Fruit fly (Drosophila melanogaster) whole organism, embryonic: ENCODE data around the gene CG7164.
A peak's percentile ranks its signal among the peaks of the same experiment; 100 is the strongest.

Experiments
- Asciz ChIP-seq: fragments of 200-800 bp; sonication (Bioruptor generic); optimal IDR thresholded peaks from 2 replicates; lab custom pipeline; 2017; ENCODE audit warnings: missing biosample characterization, mild to moderate bottlenecking, missing genetic modification characterization, missing genetic modification reagents
- CG1024 ChIP-seq: fragments of 200-800 bp; sonication (Bioruptor generic); IDR thresholded peaks from 2 replicates; pipeline ENCODE4 v1.3.6; 2022; ENCODE audit warnings: missing biosample characterization, missing genetic modification characterization
- CG10366 ChIP-seq: fragments of 200-800 bp; sonication (Bioruptor generic); IDR thresholded peaks from 2 replicates; pipeline ENCODE4 v1.3.6; 2022; ENCODE audit warnings: missing biosample characterization, missing genetic modification characterization
- CG10543 ChIP-seq: fragments of 200-800 bp; sonication (Bioruptor generic); optimal IDR thresholded peaks from 3 replicates; lab custom pipeline; 2017; ENCODE audit warnings: missing biosample characterization, mild to moderate bottlenecking, missing genetic modification characterization, moderate library complexity
- CG13296 ChIP-seq: fragments of 200-800 bp; sonication (Bioruptor generic); optimal IDR thresholded peaks from 3 replicates; lab custom pipeline; 2018; ENCODE audit warnings: missing biosample characterization, mild to moderate bottlenecking, missing genetic modification characterization
- CG13775 ChIP-seq: fragments of 200-800 bp; sonication (Bioruptor generic); optimal IDR thresholded peaks from 3 replicates; lab custom pipeline; 2017; ENCODE audit warnings: missing biosample characterization, mild to moderate bottlenecking, missing genetic modification characterization
- CG15696 ChIP-seq: fragments of 200-800 bp; sonication (Bioruptor generic); optimal IDR thresholded peaks from 2 replicates; lab custom pipeline; 2019; ENCODE audit warnings: missing biosample characterization, mild to moderate bottlenecking, missing genetic modification characterization, moderate library complexity
- CG1603 ChIP-seq: fragments of 200-800 bp; sonication (Bioruptor generic); optimal IDR thresholded peaks from 2 replicates; lab custom pipeline; 2019; ENCODE audit warnings: missing biosample characterization, mild to moderate bottlenecking, missing genetic modification characterization, moderate library complexity
- CG16779 ChIP-seq: fragments of 200-800 bp; sonication (Bioruptor generic); IDR thresholded peaks from 2 replicates; pipeline ENCODE4 v1.3.6; 2022; ENCODE audit warnings: missing biosample characterization, missing genetic modification characterization
- CG17328 ChIP-seq: fragments of 200-800 bp; sonication (Bioruptor generic); IDR thresholded peaks from 2 replicates; pipeline ENCODE4 v1.3.6; 2022; ENCODE audit warnings: missing biosample characterization, missing genetic modification characterization
- CG17361 ChIP-seq: fragments of 200-800 bp; sonication (Bioruptor generic); IDR thresholded peaks from 3 replicates; pipeline ENCODE4 v1.3.6; 2022; ENCODE audit warnings: missing biosample characterization, missing genetic modification characterization
- CG18262 ChIP-seq: fragments of 200-800 bp; optimal IDR thresholded peaks from 3 replicates; lab custom pipeline; 2019; ENCODE audit warnings: missing biosample characterization, mild to moderate bottlenecking, missing genetic modification characterization, moderate library complexity
- CG18599 ChIP-seq: fragments of 200-800 bp; sonication (Bioruptor generic); optimal IDR thresholded peaks from 3 replicates; lab custom pipeline; 2017; ENCODE audit warnings: missing biosample characterization, missing genetic modification characterization, mild to moderate bottlenecking, moderate library complexity, missing genetic modification reagents
- CG18764 ChIP-seq: fragments of 200-800 bp; sonication (Bioruptor generic); optimal IDR thresholded peaks from 3 replicates; lab custom pipeline; 2016; ENCODE audit warnings: missing biosample characterization, missing genetic modification characterization
- CG32532 ChIP-seq: fragments of 200-800 bp; sonication (Bioruptor generic); IDR thresholded peaks from 2 replicates; pipeline ENCODE4 v1.3.6; 2022; ENCODE audit warnings: missing biosample characterization, missing genetic modification characterization
- CG4730 ChIP-seq: fragments of 200-800 bp; sonication (Bioruptor generic); IDR thresholded peaks from 2 replicates; pipeline ENCODE4 v1.3.6; 2022; ENCODE audit warnings: missing biosample characterization, missing genetic modification characterization
- CG8359 ChIP-seq: fragments of 200-800 bp; sonication (Bioruptor generic); optimal IDR thresholded peaks from 2 replicates; lab custom pipeline; 2017; ENCODE audit warnings: missing biosample characterization, mild to moderate bottlenecking, missing genetic modification characterization, borderline replicate concordance
- CG9727 ChIP-seq: fragments of 200-800 bp; sonication (Bioruptor generic); optimal IDR thresholded peaks from 3 replicates; lab custom pipeline; 2017; ENCODE audit warnings: missing biosample characterization, mild to moderate bottlenecking, missing genetic modification characterization
- CG9817 ChIP-seq: fragments of 200-800 bp; sonication (Bioruptor generic); optimal IDR thresholded peaks from 2 replicates; lab custom pipeline; 2018; ENCODE audit warnings: missing biosample characterization, mild to moderate bottlenecking, missing genetic modification characterization, moderate library complexity
- CG9876 ChIP-seq: fragments of 200-800 bp; sonication (Bioruptor generic); optimal IDR thresholded peaks from 2 replicates; lab custom pipeline; 2016; ENCODE audit warnings: missing biosample characterization, missing genetic modification characterization
- Camta ChIP-seq: fragments of 200-800 bp; sonication (Bioruptor generic); optimal IDR thresholded peaks from 2 replicates; lab custom pipeline; 2016; ENCODE audit warnings: missing biosample characterization, missing genetic modification characterization
- Dfd ChIP-seq, 2 experiments: fragments of >200 bp; optimal IDR thresholded peaks; 2 replicates each; lab custom pipeline; 2017; ENCODE audit warnings: missing biosample characterization in 2 of 2, missing genetic modification characterization in 2 of 2
- Ets97D ChIP-seq: fragments of 200-800 bp; sonication (Bioruptor generic); optimal IDR thresholded peaks from 3 replicates; lab custom pipeline; 2016; ENCODE audit warnings: missing biosample characterization, missing genetic modification characterization
- HLH4C ChIP-seq: fragments of 200-800 bp; sonication (Bioruptor generic); IDR thresholded peaks from 3 replicates; pipeline ENCODE4 v1.3.6; 2022; ENCODE audit warnings: missing biosample characterization, missing genetic modification characterization; ENCODE audit not compliant: partially characterized antibody
- HLH54F ChIP-seq: fragments of 200-800 bp; sonication (Bioruptor generic); optimal IDR thresholded peaks from 3 replicates; lab custom pipeline; 2016; ENCODE audit warnings: missing biosample characterization, missing genetic modification characterization
- Hr3 ChIP-seq: fragments of 200-800 bp; sonication (Bioruptor generic); optimal IDR thresholded peaks from 3 replicates; lab custom pipeline; 2016; ENCODE audit warnings: missing biosample characterization, missing genetic modification characterization
- MESR4 ChIP-seq: fragments of 200-800 bp; sonication (Bioruptor generic); optimal IDR thresholded peaks from 2 replicates; lab custom pipeline; 2018; ENCODE audit warnings: missing biosample characterization, mild to moderate bottlenecking, missing genetic modification characterization, moderate library complexity
- Med ChIP-seq: fragments of 200-800 bp; sonication (Bioruptor generic); peaks from one replicate; lab custom pipeline; 2016; ENCODE audit warnings: missing biosample characterization, missing genetic modification characterization, mild to moderate bottlenecking, inconsistent platforms, moderate library complexity
- NFAT ChIP-seq: fragments of 200-800 bp; sonication (Bioruptor generic); IDR thresholded peaks from 2 replicates; pipeline ENCODE4 v1.3.6; 2022; ENCODE audit warnings: missing biosample characterization, missing genetic modification characterization
- Nf-YA ChIP-seq: fragments of 200-800 bp; sonication (Bioruptor generic); IDR thresholded peaks from 2 replicates; pipeline ENCODE4 v1.3.6; 2022; ENCODE audit warnings: missing biosample characterization, missing genetic modification characterization
- NfI ChIP-seq: fragments of 200-800 bp; sonication (Bioruptor generic); optimal IDR thresholded peaks from 3 replicates; lab custom pipeline; 2018; ENCODE audit warnings: missing biosample characterization, mild to moderate bottlenecking, missing genetic modification characterization, moderate library complexity
- Rx ChIP-seq: fragments of 200-800 bp; sonication (Bioruptor generic); IDR thresholded peaks from 2 replicates; pipeline ENCODE4 v1.3.6; 2022; ENCODE audit warnings: missing biosample characterization, missing genetic modification characterization
- TFAM ChIP-seq: fragments of 200-800 bp; sonication (Bioruptor generic); optimal IDR thresholded peaks from 2 replicates; lab custom pipeline; 2017; ENCODE audit warnings: missing biosample characterization, missing genetic modification characterization, inconsistent platforms
- Vsx1 ChIP-seq: fragments of 200-800 bp; sonication (Bioruptor generic); optimal IDR thresholded peaks from 2 replicates; lab custom pipeline; 2017; ENCODE audit warnings: missing biosample characterization, mild to moderate bottlenecking, missing genetic modification characterization, missing genetic modification reagents
- dm ChIP-seq: fragments of 200-800 bp; sonication (Bioruptor generic); optimal IDR thresholded peaks from 3 replicates; lab custom pipeline; 2016; ENCODE audit warnings: missing biosample characterization, missing genetic modification characterization
- exex ChIP-seq: fragments of 200-800 bp; sonication (Bioruptor generic); optimal IDR thresholded peaks from 4 replicates; lab custom pipeline; 2018; ENCODE audit warnings: missing biosample characterization, mild to moderate bottlenecking, missing genetic modification characterization, moderate library complexity
- eyg ChIP-seq: fragments of 200-800 bp; sonication (Bioruptor generic); optimal IDR thresholded peaks from 3 replicates; lab custom pipeline; 2016; ENCODE audit warnings: missing biosample characterization, missing genetic modification characterization
- fd64A ChIP-seq: fragments of 200-800 bp; sonication (Bioruptor generic); optimal IDR thresholded peaks from 3 replicates; lab custom pipeline; 2018; ENCODE audit warnings: missing biosample characterization, mild to moderate bottlenecking, missing genetic modification characterization
- grau ChIP-seq: fragments of 200-800 bp; optimal IDR thresholded peaks from 3 replicates; lab custom pipeline; 2019; ENCODE audit warnings: missing biosample characterization, mild to moderate bottlenecking, missing genetic modification characterization, moderate library complexity
- jigr1 ChIP-seq: fragments of 200-800 bp; sonication (Bioruptor generic); IDR thresholded peaks from 3 replicates; pipeline ENCODE4 v1.3.6; 2022; ENCODE audit warnings: missing biosample characterization, missing genetic modification characterization
- kni ChIP-seq: fragments of 200-800 bp; sonication (Bioruptor generic); optimal IDR thresholded peaks from 3 replicates; lab custom pipeline; 2017; ENCODE audit warnings: mild to moderate bottlenecking, missing biosample characterization, missing genetic modification reagents, missing genetic modification characterization
- mld ChIP-seq: fragments of 200-800 bp; sonication (Bioruptor generic); IDR thresholded peaks from 3 replicates; pipeline ENCODE4 v1.3.6; 2022; ENCODE audit warnings: missing biosample characterization, missing genetic modification characterization; ENCODE audit not compliant: partially characterized antibody
- oc ChIP-seq: fragments of 200-800 bp; sonication (Bioruptor generic); optimal IDR thresholded peaks from 2 replicates; lab custom pipeline; 2018; ENCODE audit warnings: missing biosample characterization, mild to moderate bottlenecking, missing genetic modification characterization, moderate library complexity
- pnt ChIP-seq: fragments of 200-800 bp; sonication (Bioruptor generic); optimal IDR thresholded peaks from 3 replicates; lab custom pipeline; 2016; ENCODE audit warnings: missing biosample characterization, missing genetic modification characterization
- run ChIP-seq: fragments of 200-800 bp; sonication (Bioruptor generic); optimal IDR thresholded peaks from 3 replicates; lab custom pipeline; 2018; ENCODE audit warnings: missing biosample characterization, mild to moderate bottlenecking, missing genetic modification characterization
- schlank ChIP-seq: fragments of 200-800 bp; sonication (Bioruptor generic); optimal IDR thresholded peaks from 2 replicates; lab custom pipeline; 2018; ENCODE audit warnings: missing biosample characterization, mild to moderate bottlenecking, missing genetic modification characterization
- stwl ChIP-seq: fragments of 200-800 bp; sonication (Bioruptor generic); optimal IDR thresholded peaks from 3 replicates; lab custom pipeline; 2018; ENCODE audit warnings: missing biosample characterization, mild to moderate bottlenecking, missing genetic modification characterization, moderate library complexity
- tgo ChIP-seq: fragments of 200-800 bp; sonication (Bioruptor generic); IDR thresholded peaks from 3 replicates; pipeline ENCODE4 v1.3.6; 2022; ENCODE audit warnings: missing biosample characterization, missing genetic modification characterization
- tio ChIP-seq: fragments of 200-800 bp; sonication (Bioruptor generic); optimal IDR thresholded peaks from 2 replicates; lab custom pipeline; 2017; ENCODE audit warnings: missing biosample characterization, missing genetic modification characterization, inconsistent platforms
- trh ChIP-seq: fragments of 200-800 bp; sonication (Bioruptor generic); optimal IDR thresholded peaks from 2 replicates; lab custom pipeline; 2016; ENCODE audit warnings: missing biosample characterization, missing genetic modification characterization
- ttk ChIP-seq: fragments of 200-800 bp; sonication (Bioruptor generic); IDR thresholded peaks from 2 replicates; pipeline ENCODE4 v2.1.2; 2022; ENCODE audit warnings: missing biosample characterization, missing genetic modification characterization

Gene CG7164

dm6 chr2L:7813357-7813756 lies 32.1 kb downstream of the CG7164 start (continued):
- no peak for TF ChIP-seq CG1024
- TF ChIP-seq Dfd (GFP tag; optimal IDR thresholded peaks at IDR 0.05; lab: Kevin White, UChicago) = no peak
- peak; percentile 33; the same call in 1 of the 2 replicates for TF ChIP-seq CG32532
- TF ChIP-seq CG17361 = peak; percentile 34; the same call in 2 of the 3 replicates
- TF ChIP-seq run (tag; lab: Kevin White, UChicago) = no peak
- TF ChIP-seq Camta (GFP tag; lab: Kevin White, UChicago) = peak; percentile 51
- no peak for TF ChIP-seq jigr1 (GFP tag; lab: Robert Waterston, UW)
- peak; percentile 42 for TF ChIP-seq CG8359 (GFP tag; lab: Kevin White, UChicago)
- no peak for TF ChIP-seq pnt
- peak; percentile 18 for TF ChIP-seq Ets97D
- peak; percentile 81 for TF ChIP-seq fd64A (GFP tag; lab: Kevin White, UChicago)
- TF ChIP-seq mld (GFP tag; lab: Robert Waterston, UW) = no peak
- no peak for TF ChIP-seq HLH4C (GFP tag; lab: Robert Waterston, UW)
- TF ChIP-seq CG9817 (tag; lab: Kevin White, UChicago) = no peak
- TF ChIP-seq CG13296 (GFP tag; lab: Kevin White, UChicago) = peak; percentile 83
- no peak for TF ChIP-seq stwl (tag; lab: Kevin White, UChicago)
- peak; percentile 70 for TF ChIP-seq eyg (GFP tag; lab: Kevin White, UChicago)
- TF ChIP-seq CG18262 (tag; lab: Kevin White, UChicago) = peak; percentile 46
- no peak for TF ChIP-seq trh
- TF ChIP-seq CG13775 = no peak
- no peak for TF ChIP-seq CG17328 (GFP tag; lab: Robert Waterston, UW)
- TF ChIP-seq ttk = no peak
- peak; percentile 7 for TF ChIP-seq Vsx1
- TF ChIP-seq Med = peak; percentile 92
- peak; percentile 31 for TF ChIP-seq dm
- TF ChIP-seq CG18599 (GFP tag; lab: Kevin White, UChicago) = peak; percentile 85
- no peak for TF ChIP-seq CG16779 (GFP tag; lab: Robert Waterston, UW)
- TF ChIP-seq schlank (tag; lab: Kevin White, UChicago) = peak; percentile 36
- TF ChIP-seq CG10366 (GFP tag; lab: Robert Waterston, UW) = no peak
- TF ChIP-seq CG15696 (tag; lab: Kevin White, UChicago) = peak; percentile 73
- peak; percentile 41 for TF ChIP-seq exex (tag; lab: Kevin White, UChicago)
- peak; percentile 89 for TF ChIP-seq kni (GFP tag; lab: Kevin White, UChicago)
- no peak for TF ChIP-seq MESR4
- TF ChIP-seq Hr3 (GFP tag; lab: Kevin White, UChicago) = no peak
- no peak for TF ChIP-seq CG9876
- no peak for TF ChIP-seq oc (tag; lab: Kevin White, UChicago)
- TF ChIP-seq Nf-YA = 0 out of 2 replicates have a peak, but pooled peaks have one; percentile 20
- no peak for TF ChIP-seq HLH54F (GFP tag; lab: Kevin White, UChicago)
- no peak for TF ChIP-seq TFAM (GFP tag; lab: Kevin White, UChicago)
- TF ChIP-seq Asciz = peak; percentile 72
- peak; percentile 27; the same call in 1 of the 3 replicates for TF ChIP-seq tgo (GFP tag; lab: Robert Waterston, UW)
- TF ChIP-seq CG9727 (GFP tag; lab: Kevin White, UChicago) = peak; percentile 56
- TF ChIP-seq tio (GFP tag; lab: Kevin White, UChicago) = no peak
- no peak for TF ChIP-seq Rx (GFP tag; lab: Robert Waterston, UW)
- TF ChIP-seq CG18764 = peak; percentile 39
- TF ChIP-seq CG10543 (GFP tag; lab: Kevin White, UChicago) = peak; percentile 86
- no peak for TF ChIP-seq grau (tag; lab: Kevin White, UChicago)
- TF ChIP-seq CG4730 (GFP tag; lab: Robert Waterston, UW) = no peak
- TF ChIP-seq NFAT = peak; percentile 65; the same call in 1 of the 2 replicates
- TF ChIP-seq NfI (GFP tag; lab: Kevin White, UChicago) = peak; percentile 19
- TF ChIP-seq CG1603 (tag; lab: Kevin White, UChicago) = peak; percentile 35
